Worm (Caenorhabditis elegans) whole organism, early embryonic: ENCODE data around the gene F26F4.6.

ENCODE experiments used
- B0310.2 ChIP-seq: sonication (generic microtip); optimal IDR thresholded peaks from 2 replicates; lab custom pipeline; 2016; ENCODE audit warnings: mild to moderate bottlenecking, missing genetic modification characterization, missing compliant biosample characterization
- aly-1 ChIP-seq: sonication (generic microtip); optimal IDR thresholded peaks from 2 replicates; lab custom pipeline; 2016; ENCODE audit warnings: missing genetic modification characterization, missing compliant biosample characterization
- ama-1 ChIP-seq: fragments of 150-350 bp; optimal IDR thresholded peaks from 2 replicates; lab custom pipeline; 2014
- ceh-13 ChIP-seq: fragments of 200-800 bp; sonication (Bioruptor generic); optimal IDR thresholded peaks from 2 replicates; lab custom pipeline; 2018; ENCODE audit warnings: mild to moderate bottlenecking, missing genetic modification characterization, missing compliant biosample characterization
- ceh-36 ChIP-seq: sonication (generic microtip); optimal IDR thresholded peaks from 2 replicates; lab custom pipeline; 2016; ENCODE audit warnings: missing genetic modification characterization, inconsistent platforms, missing compliant biosample characterization
- ets-7 ChIP-seq: sonication (generic microtip); optimal IDR thresholded peaks from 2 replicates; lab custom pipeline; 2016; ENCODE audit warnings: missing genotype, missing genetic modification characterization, missing compliant biosample characterization
- hmbx-1 ChIP-seq: sonication (generic microtip); optimal IDR thresholded peaks from 2 replicates; lab custom pipeline; 2016; ENCODE audit warnings: mild to moderate bottlenecking, missing genetic modification characterization, missing compliant biosample characterization
- hmg-4 ChIP-seq: fragments of 200-800 bp; sonication (Bioruptor generic); optimal IDR thresholded peaks from 2 replicates; lab custom pipeline; 2018; ENCODE audit warnings: mild to moderate bottlenecking, missing genetic modification characterization, missing compliant biosample characterization
- scrt-1 ChIP-seq: fragments of 200-800 bp; sonication (Bioruptor generic); IDR thresholded peaks from 2 replicates; pipeline ENCODE4 v1.3.6; 2022; ENCODE audit warnings: missing genetic modification characterization, missing compliant biosample characterization
- sea-1 ChIP-seq: fragments of 200-800 bp; sonication (Bioruptor generic); conservative IDR thresholded peaks from 2 replicates; pipeline ENCODE4 v1.3.6; 2022; ENCODE audit warnings: missing genetic modification characterization, missing compliant biosample characterization
- tra-4 ChIP-seq: sonication (generic microtip); optimal IDR thresholded peaks from 2 replicates; lab custom pipeline; 2017; ENCODE audit warnings: missing genetic modification characterization, missing compliant biosample characterization

- TF ChIP-seq ceh-36 (tag; lab: Kevin White, UChicago) = no peak
- TF ChIP-seq ama-1 = no peak
- TF ChIP-seq hmbx-1 (tag; lab: Kevin White, UChicago) = no peak
- TF ChIP-seq B0310.2 = no peak
- TF ChIP-seq ceh-13 (GFP tag; lab: Kevin White, UChicago) = no peak
- no peak for TF ChIP-seq sea-1 (GFP tag; lab: Robert Waterston, UW)
- no peak for TF ChIP-seq aly-1 (tag; lab: Kevin White, UChicago)
- TF ChIP-seq ets-7 (tag; lab: Kevin White, UChicago) = no peak
- no peak for TF ChIP-seq hmg-4 (GFP tag; lab: Kevin White, UChicago)
- TF ChIP-seq scrt-1 = no peak
- TF ChIP-seq tra-4 (tag; lab: Kevin White, UChicago) = no peak
Observed at ce11 chrIII:4906896-4907295, 13.5 kb upstream of the F26F4.6 start, which contains the start of gene rom-1.
